Fruit fly (Drosophila melanogaster) whole organism, embryonic: ENCODE results near the gene CG13457.

Experiments used
- Adf1 ChIP-seq: fragments of 200-800 bp; sonication (Bioruptor generic); IDR thresholded peaks from 2 replicates; pipeline ENCODE4 v1.3.6; 2022; ENCODE audit warnings: missing biosample characterization, missing genetic modification characterization
- CG1024 ChIP-seq: fragments of 200-800 bp; sonication (Bioruptor generic); IDR thresholded peaks from 2 replicates; pipeline ENCODE4 v1.3.6; 2022; ENCODE audit warnings: missing biosample characterization, missing genetic modification characterization
- CG10654 ChIP-seq: fragments of 200-800 bp; sonication (Bioruptor generic); optimal IDR thresholded peaks from 2 replicates; lab custom pipeline; 2016; ENCODE audit warnings: missing biosample characterization, missing genetic modification characterization
- CG11247 ChIP-seq: fragments of 200-800 bp; sonication (Bioruptor generic); IDR thresholded peaks from 2 replicates; pipeline ENCODE4 v1.3.6; 2022; ENCODE audit warnings: missing biosample characterization, missing genetic modification characterization
- CG12071 ChIP-seq: fragments of 200-800 bp; sonication (Bioruptor generic); optimal IDR thresholded peaks from 3 replicates; lab custom pipeline; 2018; ENCODE audit warnings: missing biosample characterization, mild to moderate bottlenecking, missing genetic modification characterization
- CG12299 ChIP-seq: fragments of 200-800 bp; sonication (Bioruptor generic); optimal IDR thresholded peaks from 2 replicates; lab custom pipeline; 2018; ENCODE audit warnings: missing biosample characterization, mild to moderate bottlenecking, missing genetic modification characterization
- CG12769 ChIP-seq: fragments of 200-800 bp; sonication (Bioruptor generic); optimal IDR thresholded peaks from 2 replicates; lab custom pipeline; 2019; ENCODE audit warnings: missing biosample characterization, mild to moderate bottlenecking, missing genetic modification characterization, moderate library complexity
- CG13123 ChIP-seq: fragments of 200-800 bp; sonication (Bioruptor generic); optimal IDR thresholded peaks from 2 replicates; lab custom pipeline; 2016; ENCODE audit warnings: missing biosample characterization, missing genetic modification characterization
- CG15011 ChIP-seq: fragments of 200-800 bp; sonication (Bioruptor generic); optimal IDR thresholded peaks from 3 replicates; lab custom pipeline; 2018; ENCODE audit warnings: missing biosample characterization, mild to moderate bottlenecking, missing genetic modification characterization
- CG17186 ChIP-seq: fragments of 200-800 bp; sonication (Bioruptor generic); optimal IDR thresholded peaks from 3 replicates; lab custom pipeline; 2017; ENCODE audit warnings: missing biosample characterization, missing genetic modification reagents, missing genetic modification characterization
- CG17829 ChIP-seq: fragments of 200-800 bp; optimal IDR thresholded peaks from 2 replicates; lab custom pipeline; 2019; ENCODE audit warnings: missing biosample characterization, mild to moderate bottlenecking, missing genetic modification characterization, moderate library complexity
- CG1792 ChIP-seq: fragments of 200-800 bp; sonication (Bioruptor generic); optimal IDR thresholded peaks from 2 replicates; lab custom pipeline; 2016; ENCODE audit warnings: missing biosample characterization, missing genetic modification characterization
- CG18476 ChIP-seq: fragments of 200-800 bp; sonication (Bioruptor generic); optimal IDR thresholded peaks from 2 replicates; lab custom pipeline; 2016; ENCODE audit warnings: missing biosample characterization, mild to moderate bottlenecking, missing genetic modification characterization
- CG2129 ChIP-seq: fragments of 200-800 bp; sonication (Bioruptor generic); IDR thresholded peaks from 2 replicates; pipeline ENCODE4 v1.3.6; 2022; ENCODE audit warnings: missing biosample characterization, missing genetic modification characterization; ENCODE audit not compliant: partially characterized antibody
- CG2199 ChIP-seq: fragments of 200-800 bp; sonication (Bioruptor generic); IDR thresholded peaks from 3 replicates; pipeline ENCODE4 v1.3.6; 2022; ENCODE audit warnings: missing biosample characterization, missing genetic modification characterization
- CG2202 ChIP-seq: fragments of 200-800 bp; sonication (Bioruptor generic); optimal IDR thresholded peaks from 2 replicates; lab custom pipeline; 2018; ENCODE audit warnings: missing biosample characterization, mild to moderate bottlenecking, missing genetic modification characterization
- CG31224 ChIP-seq: fragments of 200-800 bp; sonication (Bioruptor generic); IDR thresholded peaks from 2 replicates; pipeline ENCODE4 v1.3.6; 2022; ENCODE audit warnings: missing biosample characterization, missing genetic modification characterization
- CG31441 ChIP-seq: fragments of 200-800 bp; sonication (Bioruptor generic); IDR thresholded peaks from 2 replicates; pipeline ENCODE4 v1.3.6; 2022; ENCODE audit warnings: missing biosample characterization, missing genetic modification characterization
- CG3163 ChIP-seq: fragments of 200-800 bp; sonication (Bioruptor generic); optimal IDR thresholded peaks from 3 replicates; lab custom pipeline; 2016; ENCODE audit warnings: missing biosample characterization, missing genetic modification characterization
- CG7271 ChIP-seq: fragments of 200-800 bp; sonication (Bioruptor generic); optimal IDR thresholded peaks from 2 replicates; lab custom pipeline; 2018; ENCODE audit warnings: missing biosample characterization, mild to moderate bottlenecking, missing genetic modification characterization, moderate library complexity
- CG7963 ChIP-seq: fragments of 200-800 bp; sonication (Bioruptor generic); IDR thresholded peaks from 3 replicates; pipeline ENCODE4 v1.3.6; 2022; ENCODE audit warnings: missing biosample characterization, missing genetic modification characterization; ENCODE audit not compliant: partially characterized antibody
- CG8089 ChIP-seq: fragments of 200-800 bp; sonication (Bioruptor generic); optimal IDR thresholded peaks from 3 replicates; lab custom pipeline; 2016; ENCODE audit warnings: missing biosample characterization, missing genetic modification characterization
- CG8478 ChIP-seq: fragments of >200 bp; optimal IDR thresholded peaks from 2 replicates; lab custom pipeline; 2018
- CG8924 ChIP-seq: fragments of 200-800 bp; optimal IDR thresholded peaks from 3 replicates; lab custom pipeline; 2019; ENCODE audit warnings: missing biosample characterization, mild to moderate bottlenecking, missing genetic modification characterization, moderate library complexity
- Deaf1 ChIP-seq: fragments of 200-800 bp; optimal IDR thresholded peaks from 3 replicates; lab custom pipeline; 2019; ENCODE audit warnings: missing biosample characterization, mild to moderate bottlenecking, missing genetic modification characterization, moderate library complexity
- HHEX ChIP-seq: fragments of 200-800 bp; sonication (Bioruptor generic); optimal IDR thresholded peaks from 3 replicates; lab custom pipeline; 2017; ENCODE audit warnings: missing biosample characterization, mild to moderate bottlenecking, missing genetic modification characterization, missing genetic modification reagents
- HLH3B ChIP-seq: fragments of 200-800 bp; sonication (Bioruptor generic); IDR thresholded peaks from 2 replicates; pipeline ENCODE4 v1.3.6; 2022; ENCODE audit warnings: missing biosample characterization, missing genetic modification characterization
- Hsf ChIP-seq: fragments of 200-800 bp; sonication (Bioruptor generic); optimal IDR thresholded peaks from 3 replicates; lab custom pipeline; 2016; ENCODE audit warnings: missing biosample characterization, missing genetic modification characterization
- Jarid2 ChIP-seq: fragments of 200-800 bp; sonication (Bioruptor generic); optimal IDR thresholded peaks from 3 replicates; lab custom pipeline; 2017; ENCODE audit warnings: mild to moderate bottlenecking, missing biosample characterization, missing genetic modification reagents, missing genetic modification characterization
- Kr ChIP-seq: fragments of 200-800 bp; sonication (Bioruptor generic); optimal IDR thresholded peaks from 2 replicates; lab custom pipeline; 2017; ENCODE audit warnings: missing biosample characterization, mild to moderate bottlenecking, missing genetic modification characterization
- Lim3 ChIP-seq: fragments of 200-800 bp; sonication (Bioruptor generic); IDR thresholded peaks from 2 replicates; pipeline ENCODE4 v1.3.6; 2022; ENCODE audit warnings: missing biosample characterization, missing genetic modification characterization
- Sox100B ChIP-seq: fragments of 200-800 bp; sonication (Bioruptor generic); optimal IDR thresholded peaks from 3 replicates; lab custom pipeline; 2018; ENCODE audit warnings: missing biosample characterization, mild to moderate bottlenecking, missing genetic modification characterization
- abd-A ChIP-seq: fragments of 200-800 bp; sonication (Bioruptor generic); optimal IDR thresholded peaks from 3 replicates; lab custom pipeline; 2019; ENCODE audit warnings: missing biosample characterization, mild to moderate bottlenecking, missing genetic modification characterization, moderate library complexity
- ap ChIP-seq: fragments of 200-800 bp; sonication (Bioruptor generic); IDR thresholded peaks from 2 replicates; pipeline ENCODE4 v1.3.6; 2022; ENCODE audit warnings: missing biosample characterization, missing genetic modification characterization
- crol ChIP-seq: fragments of 200-800 bp; sonication (Bioruptor generic); IDR thresholded peaks from 2 replicates; pipeline ENCODE4 v1.3.6; 2022; ENCODE audit warnings: missing biosample characterization, missing genetic modification characterization
- crp ChIP-seq, 2 experiments: fragments of 200-800 bp; sonication (Bioruptor generic); optimal IDR thresholded peaks; 2 replicates in 1 of 2; 3 replicates in 1 of 2; lab custom pipeline; 2017; ENCODE audit warnings: missing biosample characterization in 2 of 2, missing genetic modification characterization in 2 of 2, mild to moderate bottlenecking in 1 of 2, moderate library complexity in 1 of 2
- da ChIP-seq: fragments of 200-800 bp; sonication (Bioruptor generic); optimal IDR thresholded peaks from 2 replicates; lab custom pipeline; 2016; ENCODE audit warnings: missing biosample characterization, missing genetic modification characterization
- dati ChIP-seq: fragments of 200-800 bp; sonication (Bioruptor generic); IDR thresholded peaks from 2 replicates; pipeline ENCODE4 v1.3.6; 2022; ENCODE audit warnings: missing biosample characterization, missing genetic modification characterization
- dysf ChIP-seq: fragments of 200-800 bp; sonication (Bioruptor generic); IDR thresholded peaks from 3 replicates; pipeline ENCODE4 v1.3.6; 2022; ENCODE audit warnings: missing biosample characterization, missing genetic modification characterization
- exex ChIP-seq: fragments of 200-800 bp; sonication (Bioruptor generic); optimal IDR thresholded peaks from 4 replicates; lab custom pipeline; 2018; ENCODE audit warnings: missing biosample characterization, mild to moderate bottlenecking, missing genetic modification characterization, moderate library complexity
- lab ChIP-seq: fragments of 200-800 bp; sonication (Bioruptor generic); optimal IDR thresholded peaks from 3 replicates; lab custom pipeline; 2017; ENCODE audit warnings: missing biosample characterization, missing genetic modification characterization, mild to moderate bottlenecking, moderate library complexity, missing genetic modification reagents
- org-1 ChIP-seq: fragments of 200-800 bp; sonication (Bioruptor generic); optimal IDR thresholded peaks from 2 replicates; lab custom pipeline; 2017; ENCODE audit warnings: missing biosample characterization, missing genetic modification characterization
- repo ChIP-seq: fragments of 200-800 bp; sonication (Bioruptor generic); optimal IDR thresholded peaks from 2 replicates; lab custom pipeline; 2016; ENCODE audit warnings: missing biosample characterization, missing genetic modification characterization
- sc ChIP-seq, 3 experiments: fragments of >200 bp in 2 of 3; fragments of 200-800 bp in 1 of 3; sonication (Bioruptor generic) in 1 of 3; optimal IDR thresholded peaks; 2 replicates in 2 of 3; 3 replicates in 1 of 3; lab custom pipeline; 2017; ENCODE audit warnings: mild to moderate bottlenecking in 1 of 3, missing biosample characterization in 1 of 3, missing genetic modification characterization in 1 of 3, missing genetic modification reagents in 1 of 3
- sd ChIP-seq: fragments of 200-800 bp; sonication (Bioruptor generic); optimal IDR thresholded peaks from 3 replicates; lab custom pipeline; 2018; ENCODE audit warnings: missing biosample characterization, mild to moderate bottlenecking, missing genetic modification characterization, moderate library complexity
- tin ChIP-seq: fragments of 200-800 bp; sonication (Bioruptor generic); optimal IDR thresholded peaks from 3 replicates; lab custom pipeline; 2016; ENCODE audit warnings: missing biosample characterization, missing genetic modification characterization
- ttk ChIP-seq: fragments of 200-800 bp; sonication (Bioruptor generic); IDR thresholded peaks from 2 replicates; pipeline ENCODE4 v2.1.2; 2022; ENCODE audit warnings: missing biosample characterization, missing genetic modification characterization
- zfh2 ChIP-seq: fragments of 200-800 bp; sonication (Bioruptor generic); optimal IDR thresholded peaks from 2 replicates; lab custom pipeline; 2016; ENCODE audit warnings: missing biosample characterization, missing genetic modification characterization

The CG13457 gene

DNA sequence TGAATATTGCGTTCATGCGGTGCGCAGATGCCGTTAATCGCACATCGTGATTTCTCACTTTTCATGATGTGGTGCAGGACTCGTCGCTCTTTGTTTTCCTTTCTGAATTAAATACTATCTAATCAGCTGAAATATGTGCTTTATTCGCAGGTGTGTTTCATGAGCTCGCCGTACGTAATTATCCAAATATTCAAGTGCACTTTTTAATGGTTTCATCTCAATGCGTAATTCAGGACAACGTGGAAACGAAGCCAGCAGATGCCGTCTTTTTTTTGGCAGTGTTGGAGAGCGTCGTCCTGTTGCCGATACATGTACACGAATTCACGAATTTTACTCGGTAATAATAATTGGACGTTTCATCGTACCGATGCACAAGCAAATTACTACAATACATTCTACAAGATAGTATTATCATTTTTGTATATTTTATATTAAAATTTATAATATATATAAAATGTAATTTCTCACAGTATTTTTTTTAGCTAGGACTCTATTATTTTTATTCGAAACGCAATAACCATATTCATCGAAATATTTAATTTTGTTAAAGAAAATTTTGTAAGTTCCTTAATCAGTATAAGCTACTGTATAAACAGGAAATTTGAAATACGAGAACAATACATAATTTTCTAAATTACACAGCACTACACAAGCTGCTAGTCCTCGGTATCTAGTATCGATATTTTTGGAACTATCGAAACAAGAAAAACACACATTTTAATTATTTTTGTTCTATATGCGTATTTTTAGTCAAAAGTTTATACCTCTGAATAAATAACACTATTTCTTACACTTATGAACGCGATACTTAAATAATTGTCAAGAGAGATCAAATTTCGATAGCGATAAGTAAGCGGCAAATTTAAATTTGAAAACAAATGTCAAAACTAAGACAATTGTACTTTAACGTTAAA is 5.7 kb upstream of the CG13457 start, which contains the start of gene CG12316 (continued):
- TF ChIP-seq exex (tag; lab: Kevin White, UChicago) (peak; percentile 74), CG1792 (peak; percentile 84), CG17186 (GFP tag; lab: Kevin White, UChicago) (peak; percentile 52), CG7963 (GFP tag; lab: Robert Waterston, UW) (peak; percentile 59; the same call in 1 of the 3 replicates), HHEX (peak; percentile 85), Adf1 (GFP tag; lab: Robert Waterston, UW) (peak; percentile 57), CG7271 (tag; lab: Kevin White, UChicago) (peak; percentile 73), HLH3B (GFP tag; lab: Robert Waterston, UW) (peak; percentile 74), CG1024 (GFP tag; lab: Robert Waterston, UW) (peak; percentile 82), da (peak; percentile 91), CG13123 (GFP tag; lab: Kevin White, UChicago) (peak; percentile 49), Kr (GFP tag; lab: Kevin White, UChicago) (peak; percentile 72), CG18476 (GFP tag; lab: Kevin White, UChicago) (peak; percentile 89), dysf (GFP tag; lab: Robert Waterston, UW) (peak; percentile 90), ttk (peak; percentile 73), CG31224 (GFP tag; lab: Robert Waterston, UW) (peak; percentile 75), CG31441 (GFP tag; lab: Robert Waterston, UW) (peak; percentile 90), org-1 (GFP tag; lab: Kevin White, UChicago) (peak; percentile 94), CG17829 (peak; percentile 93), tin (GFP tag; lab: Kevin White, UChicago) (peak; percentile 91), CG2199 (GFP tag; lab: Robert Waterston, UW) (peak; percentile 82; the same call in 1 of the 3 replicates), CG12299 (tag; lab: Kevin White, UChicago) (peak; percentile 94), zfh2 (peak; percentile 92), CG2202 (peak; percentile 92), CG3163 (GFP tag; lab: Kevin White, UChicago) (peak; percentile 76), abd-A (tag; lab: Kevin White, UChicago) (no peak), Lim3 (no peak), CG12071 (GFP tag; lab: Kevin White, UChicago) (peak; percentile 94), lab (peak; percentile 95), CG2129 (GFP tag; lab: Robert Waterston, UW) (peak; percentile 69), ap (peak; percentile 50; the same call in 1 of the 2 replicates), Hsf (GFP tag; lab: Kevin White, UChicago) (peak; percentile 93), CG10654 (GFP tag; lab: Kevin White, UChicago) (peak; percentile 89), Jarid2 (GFP tag; lab: Kevin White, UChicago) (peak; percentile 72), CG15011 (peak; percentile 87), repo (GFP tag; lab: Kevin White, UChicago) (peak; percentile 93), CG11247 (GFP tag; lab: Robert Waterston, UW) (peak; percentile 78), crol (GFP tag; lab: Robert Waterston, UW) (no peak), sc (optimal IDR thresholded peaks at IDR 0.05; lab: Kevin White, UChicago) (no peak), sc (GFP tag; optimal IDR thresholded peaks at IDR 0.05; lab: Kevin White, UChicago) (peak; percentile 82), CG12769 (tag; lab: Kevin White, UChicago) (peak; percentile 91), CG8924 (tag; lab: Kevin White, UChicago) (peak; percentile 95), Deaf1 (tag; lab: Kevin White, UChicago) (peak; percentile 79), crp (GFP tag; optimal IDR thresholded peaks at IDR 0.05; lab: Kevin White, UChicago) (peak in 1 of 2 experiments; percentile 48), Sox100B (GFP tag; lab: Kevin White, UChicago) (peak; percentile 91), dati (GFP tag; lab: Robert Waterston, UW) (peak; percentile 55), CG8478 (lab: Kevin White, UChicago) (no peak), sd (peak; percentile 35), CG8089 (GFP tag; lab: Kevin White, UChicago) (peak; percentile 87)
